Fruit fly (Drosophila melanogaster): ENCODE results near the gene CG31759.

CG31759 gene

dm6 chr2L:12174493-12175129 is 32.9 kb upstream of the CG31759 start, which contains the start of gene bru1:
Gene bru1 (plus strand): TSS chr2L:12175004.
- TF ChIP-seq Myc (optimal IDR thresholded peaks at IDR 0.05) (no peak), CG9705 (GFP tag; optimal IDR thresholded peaks at IDR 0.05) (no peak), HLH106 (tag; optimal IDR thresholded peaks at IDR 0.05) (no peak), Jra (GFP tag; optimal IDR thresholded peaks at IDR 0.05) (no peak)

dm6 chr2L:12177621-12178020 is 29.9 kb upstream of the CG31759 start, which contains the start of gene atilla:
Gene atilla (minus strand): TSS chr2L:12177886.
- TF ChIP-seq lola (GFP tag; optimal IDR thresholded peaks at IDR 0.05): no peak

dm6 chr2L:12192978-12193377 is 14.5 kb upstream of the CG31759 start:
- TF ChIP-seq dl (GFP tag; optimal IDR thresholded peaks at IDR 0.05; ENCODE audit: insufficient read depth in 1 of 2, partially characterized antibody in 2 of 2) (no peak), foxo (GFP tag; optimal IDR thresholded peaks at IDR 0.05) (peak in 1 of 2 experiments; percentile 35), sv (GFP tag; optimal IDR thresholded peaks at IDR 0.05) (no peak), CG32264 (GFP tag; optimal IDR thresholded peaks at IDR 0.05) (no peak), Myc (optimal IDR thresholded peaks at IDR 0.05) (no peak), jim (GFP tag; optimal IDR thresholded peaks at IDR 0.05) (no peak), Rel (GFP tag; optimal IDR thresholded peaks at IDR 0.05) (no peak), Rel (tag; optimal IDR thresholded peaks at IDR 0.05) (no peak), Mio (GFP tag; optimal IDR thresholded peaks at IDR 0.05) (no peak), fru (GFP tag; optimal IDR thresholded peaks at IDR 0.05) (peak; percentile 37), Sp1 (GFP tag; optimal IDR thresholded peaks at IDR 0.05) (peak; percentile 50), CG9705 (GFP tag; optimal IDR thresholded peaks at IDR 0.05) (no peak), GATAd (GFP tag; optimal IDR thresholded peaks at IDR 0.05) (no peak), h (GFP tag; optimal IDR thresholded peaks at IDR 0.05) (peak; percentile 34), Hnf4 (GFP tag; optimal IDR thresholded peaks at IDR 0.05) (no peak), ey (GFP tag; optimal IDR thresholded peaks at IDR 0.05) (peak; percentile 39), tai (GFP tag; optimal IDR thresholded peaks at IDR 0.05) (no peak), rgr (GFP tag; optimal IDR thresholded peaks at IDR 0.05) (no peak), brk (GFP tag; optimal IDR thresholded peaks at IDR 0.05) (no peak), lola (GFP tag; optimal IDR thresholded peaks at IDR 0.05) (no peak), OdsH (GFP tag; optimal IDR thresholded peaks at IDR 0.05) (peak; percentile 3), br (GFP tag; optimal IDR thresholded peaks at IDR 0.05) (peak; percentile 38), Dfd (GFP tag; optimal IDR thresholded peaks at IDR 0.05) (no peak), Dif (GFP tag; optimal IDR thresholded peaks at IDR 0.05; ENCODE audit: partially characterized antibody) (no peak), psq (GFP tag; optimal IDR thresholded peaks at IDR 0.05) (peak; percentile 9), Abd-B (GFP tag; optimal IDR thresholded peaks at IDR 0.05) (no peak), Hr83 (GFP tag; optimal IDR thresholded peaks at IDR 0.05; ENCODE audit: poor library complexity, severe bottlenecking) (no peak), N (GFP tag; optimal IDR thresholded peaks at IDR 0.05) (no peak), CrebA (GFP tag; optimal IDR thresholded peaks at IDR 0.05; ENCODE audit: borderline replicate concordance) (no peak), Hr78 (GFP tag; optimal IDR thresholded peaks at IDR 0.05) (no peak), woc (GFP tag; optimal IDR thresholded peaks at IDR 0.05) (no peak), Jra (GFP tag; optimal IDR thresholded peaks at IDR 0.05) (no peak), usp (GFP tag; optimal IDR thresholded peaks at IDR 0.05) (no peak), dsf (GFP tag; optimal IDR thresholded peaks at IDR 0.05; ENCODE audit: borderline replicate concordance) (no peak), HLH106 (tag; optimal IDR thresholded peaks at IDR 0.05) (peak; percentile 50), pan (optimal IDR thresholded peaks at IDR 0.05) (no peak), Vsx2 (GFP tag; optimal IDR thresholded peaks at IDR 0.05; ENCODE audit: partially characterized antibody) (no peak), sage (GFP tag; optimal IDR thresholded peaks at IDR 0.05) (no peak), dmrt93B (GFP tag; optimal IDR thresholded peaks at IDR 0.05) (no peak)
